Worm (Caenorhabditis elegans) whole organism, L4/young adult: ENCODE results near the gene mccc-2.

Experiments used
- W03F9.2 ChIP-seq: fragments of 150-350 bp; optimal IDR thresholded peaks from 2 replicates; lab custom pipeline; 2014; ENCODE audit warnings: missing biosample characterization, missing genetic modification characterization
- dao-5 ChIP-seq: sonication (generic microtip); optimal IDR thresholded peaks from 2 replicates; lab custom pipeline; 2016; ENCODE audit warnings: missing genotype, missing genetic modification characterization, moderate library complexity, missing compliant biosample characterization
- him-1 ChIP-seq: sonication (generic microtip); optimal IDR thresholded peaks from 2 replicates; lab custom pipeline; 2016; ENCODE audit warnings: missing genotype, missing genetic modification reagents, missing genetic modification characterization, missing compliant biosample characterization

The mccc-2 gene

ce11 chrIII:9089325-9089823 lies at the start of gene mccc-2, which contains the start of gene mrpl-44:
Gene mccc-2 (minus strand): TSS chrIII:9089375.
Gene mrpl-44 (minus strand): TSS chrIII:9089375.
- TF ChIP-seq him-1 = no peak
- TF ChIP-seq W03F9.2 (tag; lab: Kevin White, UChicago) = no peak
- TF ChIP-seq dao-5 = no peak

- TF ChIP-seq him-1 (no peak), W03F9.2 (tag; lab: Kevin White, UChicago) (no peak), dao-5 (no peak)
Measured at ce11 chrIII:9138601-9139000, 49.4 kb upstream of the mccc-2 start, which contains the start of gene ZK512.7. Gene ZK512.7 (minus strand): TSS chrIII:9138701.

ce11 chrIII:9136587-9136986 lies 47.4 kb upstream of the mccc-2 start, which contains the start of gene eat-4:
Gene eat-4 (plus strand): TSS chrIII:9136887.
- TF ChIP-seq him-1 = no peak

ce11 chrIII:9130588-9130987 lies 41.4 kb upstream of the mccc-2 start, which contains the start of gene ZK512.10:
Gene ZK512.10 (plus strand): TSS chrIII:9130888.
- no peak for TF ChIP-seq W03F9.2 (tag; lab: Kevin White, UChicago)
- TF ChIP-seq dao-5 = no peak
- TF ChIP-seq him-1 = no peak

ce11 chrIII:9125789-9126304 lies 36.7 kb upstream of the mccc-2 start, which contains the start of gene sec-16A.1:
Gene sec-16A.1 (plus strand): TSS chrIII:9125839.
- TF ChIP-seq dao-5 (no peak), him-1 (no peak), W03F9.2 (tag; lab: Kevin White, UChicago) (no peak)

ce11 chrIII:9118921-9119606 lies 29.9 kb upstream of the mccc-2 start, which contains the start of gene ced-11:
Gene ced-11 (plus strand): TSS chrIII:9119556.
- no peak for TF ChIP-seq W03F9.2 (tag; lab: Kevin White, UChicago)

- TF ChIP-seq dao-5 (no peak), him-1 (no peak), W03F9.2 (tag; lab: Kevin White, UChicago) (no peak)
Measured at ce11 chrIII:9118314-9118850, 29.2 kb upstream of the mccc-2 start, which contains the start of gene grl-11. Gene grl-11 (minus strand): TSS chrIII:9118364.

ce11 chrIII:9115745-9116144 lies 26.6 kb upstream of the mccc-2 start:
- TF ChIP-seq him-1 = no peak
- TF ChIP-seq dao-5 = no peak
- no peak for TF ChIP-seq W03F9.2 (tag; lab: Kevin White, UChicago)

ce11 chrIII:9114649-9115048 lies 25.5 kb upstream of the mccc-2 start, which contains the start of gene ZK512.1:
Gene ZK512.1 (plus strand): TSS chrIII:9114949.
- no peak for TF ChIP-seq W03F9.2 (tag; lab: Kevin White, UChicago)
- TF ChIP-seq dao-5 = no peak
- TF ChIP-seq him-1 = no peak

ce11 chrIII:9114076-9114475 lies 24.9 kb upstream of the mccc-2 start:
- TF ChIP-seq dao-5 (no peak), him-1 (no peak), W03F9.2 (tag; lab: Kevin White, UChicago) (no peak)

- no peak for TF ChIP-seq dao-5
- no peak for TF ChIP-seq him-1
Measured at ce11 chrIII:9112479-9112878, 23.3 kb upstream of the mccc-2 start.

ce11 chrIII:9110270-9110669 lies 21.1 kb upstream of the mccc-2 start:
- TF ChIP-seq dao-5 (no peak), W03F9.2 (tag; lab: Kevin White, UChicago) (no peak), him-1 (no peak)

- no peak for TF ChIP-seq him-1
- TF ChIP-seq dao-5 = no peak
- TF ChIP-seq W03F9.2 (tag; lab: Kevin White, UChicago) = no peak
Measured at ce11 chrIII:9109726-9110125, 20.6 kb upstream of the mccc-2 start.

ce11 chrIII:9109172-9109571 lies 20.0 kb upstream of the mccc-2 start, which contains the start of gene cya-1:
Gene cya-1 (minus strand): TSS chrIII:9109272.
- TF ChIP-seq dao-5 = no peak
- no peak for TF ChIP-seq W03F9.2 (tag; lab: Kevin White, UChicago)
- TF ChIP-seq him-1 = no peak

- no peak for TF ChIP-seq him-1
- no peak for TF ChIP-seq W03F9.2 (tag; lab: Kevin White, UChicago)
- TF ChIP-seq dao-5 = no peak
Measured at ce11 chrIII:9105653-9106052, 16.5 kb upstream of the mccc-2 start.
